Worm (Caenorhabditis elegans) whole organism, L4 larva: ENCODE results near the gene H03A11.13.

Experiments
- D1046.2 ChIP-seq: fragments of 200-800 bp; sonication (Bioruptor generic); IDR thresholded peaks from 2 replicates; pipeline ENCODE4 v1.3.6; 2022; ENCODE audit warnings: missing genetic modification characterization, missing compliant biosample characterization
- F26F4.8 ChIP-seq: fragments of 200-800 bp; sonication (Bioruptor generic); conservative IDR thresholded peaks from 2 replicates; pipeline ENCODE4 v1.3.6; 2022; ENCODE audit warnings: missing genetic modification characterization, missing compliant biosample characterization
- F44E2.7 ChIP-seq: fragments of 200-800 bp; sonication (Bioruptor generic); IDR thresholded peaks from 2 replicates; pipeline ENCODE4 v2.1.2; 2022; ENCODE audit warnings: missing genetic modification characterization, missing compliant biosample characterization
- Y48G9A.11 ChIP-seq: fragments of 200-800 bp; sonication (Bioruptor generic); IDR thresholded peaks from 2 replicates; pipeline ENCODE4 v1.3.6; 2022; ENCODE audit warnings: missing genetic modification reagents, missing genetic modification characterization, missing compliant biosample characterization
- Y5F2A.4 ChIP-seq: fragments of 200-800 bp; sonication (Bioruptor generic); optimal IDR thresholded peaks from 2 replicates; lab custom pipeline; 2018; ENCODE audit warnings: mild to moderate bottlenecking, missing genetic modification characterization, missing compliant biosample characterization
- ZK337.2 ChIP-seq: fragments of 200-800 bp; sonication (Bioruptor generic); IDR thresholded peaks from 2 replicates; pipeline ENCODE4 v1.3.6; 2022; ENCODE audit warnings: missing genetic modification reagents, missing genetic modification characterization, missing compliant biosample characterization
- ama-1 ChIP-seq: fragments of 150-350 bp; optimal IDR thresholded peaks from 2 replicates; lab custom pipeline; 2014; ENCODE audit warnings: inconsistent platforms, mixed read lengths
- attf-4 ChIP-seq: sonication (generic microtip); optimal IDR thresholded peaks from 3 replicates; lab custom pipeline; 2017; ENCODE audit warnings: missing biosample characterization, missing genetic modification characterization
- ceh-28 ChIP-seq: fragments of 150-350 bp; optimal IDR thresholded peaks from 2 replicates; lab custom pipeline; 2014; ENCODE audit warnings: missing biosample characterization, missing genetic modification reagents, missing genetic modification characterization
- ces-1 ChIP-seq: fragments of 150-350 bp; sonication (generic microtip); optimal IDR thresholded peaks from 4 replicates; lab custom pipeline; 2014; ENCODE audit warnings: missing biosample characterization, missing genetic modification reagents, missing genetic modification characterization
- cey-2 ChIP-seq: sonication (generic microtip); optimal IDR thresholded peaks from 3 replicates; lab custom pipeline; 2017; ENCODE audit warnings: missing genetic modification characterization, mild to moderate bottlenecking, missing compliant biosample characterization, antibody characterized with exemption, borderline replicate concordance; ENCODE audit not compliant: insufficient read depth
- daf-16 ChIP-seq, 3 experiments: sonication (generic microtip); optimal IDR thresholded peaks; 2 replicates each; lab custom pipeline; 2016 to 2017; ENCODE audit warnings: missing genetic modification characterization in 3 of 3, missing genetic modification reagents in 3 of 3, mild to moderate bottlenecking in 2 of 3, missing compliant biosample characterization in 2 of 3, missing biosample characterization in 1 of 3, moderate library complexity in 1 of 3
- daf-19 ChIP-seq: fragments of 200-800 bp; sonication (Bioruptor generic); conservative IDR thresholded peaks from 2 replicates; pipeline ENCODE4 v1.3.6; 2022; ENCODE audit warnings: missing genetic modification characterization, missing compliant biosample characterization
- dmd-8 ChIP-seq: fragments of 200-800 bp; sonication (Bioruptor generic); IDR thresholded peaks from 2 replicates; pipeline ENCODE4 v1.3.6; 2022; ENCODE audit warnings: missing genetic modification characterization, missing compliant biosample characterization
- dmd-9 ChIP-seq: fragments of 200-800 bp; sonication (Bioruptor generic); IDR thresholded peaks from 2 replicates; pipeline ENCODE4 v1.3.6; 2022; ENCODE audit warnings: missing genetic modification reagents, missing genetic modification characterization, missing compliant biosample characterization
- duxl-1 ChIP-seq: sonication (generic microtip); optimal IDR thresholded peaks from 2 replicates; lab custom pipeline; 2016; ENCODE audit warnings: mild to moderate bottlenecking, missing genetic modification characterization, moderate library complexity, missing compliant biosample characterization; ENCODE audit not compliant: poor library complexity
- dve-1 ChIP-seq: sonication (generic microtip); optimal IDR thresholded peaks from 2 replicates; lab custom pipeline; 2017; ENCODE audit warnings: antibody characterized with exemption, mild to moderate bottlenecking, missing genetic modification characterization, missing compliant biosample characterization; ENCODE audit not compliant: insufficient read depth
- egl-27 ChIP-seq: sonication (generic microtip); optimal IDR thresholded peaks from 3 replicates; lab custom pipeline; 2017; ENCODE audit warnings: missing biosample characterization, missing genetic modification reagents, missing genetic modification characterization
- fkh-10 ChIP-seq: fragments of 150-350 bp; optimal IDR thresholded peaks from 2 replicates; lab custom pipeline; 2014; ENCODE audit warnings: missing biosample characterization, missing genetic modification reagents, missing genetic modification characterization
- hlh-11 ChIP-seq: fragments of 200-800 bp; sonication (Bioruptor generic); optimal IDR thresholded peaks from 2 replicates; lab custom pipeline; 2018; ENCODE audit warnings: mild to moderate bottlenecking, missing genetic modification characterization, missing compliant biosample characterization
- hlh-30 ChIP-seq: sonication (generic microtip); optimal IDR thresholded peaks from 2 replicates; lab custom pipeline; 2017; ENCODE audit warnings: antibody characterized with exemption, mild to moderate bottlenecking, missing genetic modification characterization, missing compliant biosample characterization; ENCODE audit not compliant: insufficient read depth
- jun-1 ChIP-seq: fragments of 150-350 bp; optimal IDR thresholded peaks from 2 replicates; lab custom pipeline; 2014; ENCODE audit warnings: missing biosample characterization, missing genetic modification reagents, missing genetic modification characterization
- lim-7 ChIP-seq: fragments of 200-800 bp; sonication (Bioruptor generic); IDR thresholded peaks from 2 replicates; pipeline ENCODE4 v1.3.6; 2022; ENCODE audit warnings: missing genetic modification characterization, missing compliant biosample characterization
- lin-1 ChIP-seq: fragments of 200-800 bp; sonication (Bioruptor generic); IDR thresholded peaks from 2 replicates; pipeline ENCODE4 v1.3.6; 2022; ENCODE audit warnings: missing genetic modification reagents, missing genetic modification characterization, missing compliant biosample characterization
- lin-15B ChIP-seq: fragments of 150-350 bp; sonication (generic microtip); optimal IDR thresholded peaks from 3 replicates; lab custom pipeline; 2014; ENCODE audit warnings: missing biosample characterization, missing genetic modification characterization
- lin-29 ChIP-seq: fragments of 200-800 bp; sonication (Bioruptor generic); IDR thresholded peaks from 2 replicates; pipeline ENCODE4 v1.3.6; 2022; ENCODE audit warnings: missing genetic modification reagents, missing genetic modification characterization, missing compliant biosample characterization
- lin-39 ChIP-seq: fragments of 150-350 bp; optimal IDR thresholded peaks from 2 replicates; lab custom pipeline; 2014; ENCODE audit warnings: missing biosample characterization, missing genetic modification reagents, missing genetic modification characterization
- lir-3 ChIP-seq: sonication (generic microtip); optimal IDR thresholded peaks from 2 replicates; lab custom pipeline; 2016; ENCODE audit warnings: mild to moderate bottlenecking, missing genetic modification characterization, missing compliant biosample characterization
- lsy-2 ChIP-seq, 2 experiments: fragments of 150-350 bp in 1 of 2; sonication (generic microtip) in 1 of 2; optimal IDR thresholded peaks; 2 replicates each; lab custom pipeline; 2014 to 2017; ENCODE audit warnings: missing biosample characterization in 2 of 2, missing genetic modification characterization in 2 of 2
- mdl-1 ChIP-seq, 2 experiments: fragments of 150-350 bp in 1 of 2; sonication (generic microtip) in 1 of 2; optimal IDR thresholded peaks; 2 replicates each; lab custom pipeline; 2014 to 2017; ENCODE audit warnings: missing biosample characterization in 2 of 2, missing genetic modification characterization in 2 of 2
- mdt-29 ChIP-seq: fragments of 200-800 bp; sonication (Bioruptor generic); IDR thresholded peaks from 2 replicates; pipeline ENCODE4 v1.3.6; 2022; ENCODE audit warnings: missing genetic modification reagents, missing genetic modification characterization, missing compliant biosample characterization
- mes-2 ChIP-seq: sonication (generic microtip); optimal IDR thresholded peaks from 2 replicates; lab custom pipeline; 2016; ENCODE audit warnings: missing genotype, mild to moderate bottlenecking, missing genetic modification characterization, missing compliant biosample characterization; ENCODE audit not compliant: poor library complexity, severe bottlenecking
- mxl-3 ChIP-seq: fragments of 200-800 bp; sonication (Bioruptor generic); optimal IDR thresholded peaks from 2 replicates; lab custom pipeline; 2018; ENCODE audit warnings: mild to moderate bottlenecking, missing genetic modification characterization, missing compliant biosample characterization
- nhr-111 ChIP-seq: fragments of 200-800 bp; sonication (Bioruptor generic); optimal IDR thresholded peaks from 2 replicates; lab custom pipeline; 2018; ENCODE audit warnings: mild to moderate bottlenecking, missing genetic modification characterization, missing compliant biosample characterization
- nhr-237 ChIP-seq: sonication (generic microtip); optimal IDR thresholded peaks from 2 replicates; lab custom pipeline; 2017; ENCODE audit warnings: missing biosample characterization, missing genetic modification characterization
- nhr-28 ChIP-seq: fragments of 150-350 bp; optimal IDR thresholded peaks from 2 replicates; lab custom pipeline; 2014; ENCODE audit warnings: missing biosample characterization, missing genetic modification characterization
- nhr-77 ChIP-seq: fragments of 150-350 bp; optimal IDR thresholded peaks from 2 replicates; lab custom pipeline; 2014; ENCODE audit warnings: missing biosample characterization, missing genetic modification characterization
- php-3 ChIP-seq: fragments of 200-800 bp; sonication (Bioruptor generic); IDR thresholded peaks from 2 replicates; pipeline ENCODE4 v1.3.6; 2022; ENCODE audit warnings: missing genetic modification reagents, missing genetic modification characterization, missing compliant biosample characterization
- pqm-1 ChIP-seq: sonication (generic microtip); optimal IDR thresholded peaks from 2 replicates; lab custom pipeline; 2017; ENCODE audit warnings: missing biosample characterization, missing genetic modification characterization
- set-16 ChIP-seq: fragments of 200-800 bp; sonication (Bioruptor generic); IDR thresholded peaks from 2 replicates; pipeline ENCODE4 v1.3.6; 2022; ENCODE audit warnings: missing genetic modification reagents, missing genetic modification characterization, missing compliant biosample characterization
- tag-97 ChIP-seq: fragments of 200-800 bp; sonication (Bioruptor generic); IDR thresholded peaks from 2 replicates; pipeline ENCODE4 v1.3.6; 2022; ENCODE audit warnings: missing genetic modification characterization, missing compliant biosample characterization
- tra-1 ChIP-seq: fragments of 200-800 bp; sonication (Bioruptor generic); IDR thresholded peaks from 2 replicates; pipeline ENCODE4 v1.3.6; 2022; ENCODE audit warnings: missing genetic modification reagents, missing genetic modification characterization, missing compliant biosample characterization
- unc-130 ChIP-seq: sonication (generic microtip); optimal IDR thresholded peaks from 2 replicates; lab custom pipeline; 2016; ENCODE audit warnings: missing genetic modification reagents, missing genetic modification characterization, missing compliant biosample characterization
- unc-39 ChIP-seq: sonication (generic microtip); optimal IDR thresholded peaks from 2 replicates; lab custom pipeline; 2017; ENCODE audit warnings: missing biosample characterization, missing genetic modification characterization
- unc-62 ChIP-seq, 3 experiments: fragments of 150-350 bp in 1 of 3; sonication (generic microtip); optimal IDR thresholded peaks in 2 of 3; peaks in 1 of 3; 1 replicate in 1 of 3; 2 replicates in 2 of 3; lab custom pipeline; 2014 to 2017; ENCODE audit warnings: missing biosample characterization in 3 of 3, missing genetic modification characterization in 3 of 3, missing genetic modification reagents in 3 of 3, missing genotype in 1 of 3
- zag-1 ChIP-seq: fragments of 150-350 bp; optimal IDR thresholded peaks from 2 replicates; lab custom pipeline; 2014; ENCODE audit warnings: missing biosample characterization, missing genetic modification characterization
- zfp-2 ChIP-seq: sonication (generic microtip); optimal IDR thresholded peaks from 2 replicates; lab custom pipeline; 2016; ENCODE audit warnings: mild to moderate bottlenecking, missing genetic modification characterization, missing compliant biosample characterization
- zip-2 ChIP-seq: fragments of 150-350 bp; optimal IDR thresholded peaks from 2 replicates; lab custom pipeline; 2014; ENCODE audit warnings: missing biosample characterization, missing genetic modification characterization

The H03A11.13 gene

DNA sequence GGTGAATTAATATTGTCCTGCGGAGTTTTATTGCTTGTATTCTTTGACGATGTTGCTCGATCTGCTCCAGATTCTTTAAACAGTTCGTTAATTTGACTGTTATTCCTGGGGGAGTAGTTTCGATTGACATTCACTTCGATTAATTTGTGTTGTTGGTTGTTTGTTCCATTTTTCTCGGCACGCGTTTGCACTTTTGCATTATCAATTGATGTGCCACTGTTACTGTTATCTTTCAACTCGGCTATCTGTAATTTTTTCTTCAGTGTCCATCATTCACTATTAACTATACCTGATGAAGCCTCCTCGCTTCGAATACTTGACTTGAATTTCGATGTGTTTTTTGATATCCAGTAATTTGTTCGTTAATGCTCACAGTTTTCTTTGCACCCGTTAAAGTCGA is 16.1 kb upstream of the H03A11.13 start:
- peak; percentile 16 for TF ChIP-seq dve-1 (tag; lab: Kevin White, UChicago)
- no peak for TF ChIP-seq daf-16 (GFP tag; optimal IDR thresholded peaks at IDR 0.05; lab: Kevin White, UChicago)
- TF ChIP-seq daf-16 (tag; optimal IDR thresholded peaks at IDR 0.05; lab: Kevin White, UChicago), result peak; percentile 71
- no peak for TF ChIP-seq daf-19 (GFP tag; lab: Robert Waterston, UW)
- no peak for TF ChIP-seq php-3 (GFP tag; lab: Robert Waterston, UW)
- peak; percentile 55 for TF ChIP-seq nhr-28 (tag; lab: Kevin White, UChicago)
- TF ChIP-seq fkh-10 (GFP tag; lab: Kevin White, UChicago), result no peak
- peak; percentile 73 for TF ChIP-seq pqm-1 (tag; lab: Kevin White, UChicago)
- peak; percentile 4 for TF ChIP-seq hlh-11 (tag; lab: Kevin White, UChicago)
- no peak for TF ChIP-seq jun-1
- TF ChIP-seq, all 104 proteins: peak for 5

DNA sequence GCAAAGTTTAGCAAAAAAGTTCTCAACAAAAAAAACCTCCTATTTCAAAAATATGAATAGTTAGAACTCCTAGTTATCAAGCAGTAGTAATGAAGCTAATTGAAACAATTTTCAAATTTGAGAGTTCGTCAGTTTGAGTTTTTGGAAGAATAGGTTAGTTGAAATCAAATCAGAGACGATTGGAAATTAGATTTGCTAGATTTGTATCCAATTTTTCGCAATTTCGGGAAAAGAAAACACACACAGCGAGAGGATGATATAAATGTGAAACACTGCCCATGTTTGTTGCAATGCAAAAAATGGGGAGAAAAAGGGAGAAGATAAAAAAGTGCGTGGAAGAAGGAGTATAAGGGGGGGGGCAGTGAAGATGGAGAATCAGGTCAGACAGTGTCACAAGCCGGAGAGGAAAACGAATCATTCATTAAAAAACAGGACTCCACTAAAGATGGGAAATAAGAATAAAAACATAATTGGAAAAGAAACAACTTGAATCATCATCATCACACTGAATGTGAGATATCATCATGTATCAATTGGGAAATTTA is 12.2 kb upstream of the H03A11.13 start:
- TF ChIP-seq mes-2, result no peak
- no peak for TF ChIP-seq dmd-9 (GFP tag; lab: Robert Waterston, UW)
- TF ChIP-seq nhr-77 (tag; lab: Kevin White, UChicago), result no peak
- peak in 1 of 2 experiments; percentile 35 for TF ChIP-seq unc-62 (GFP tag; optimal IDR thresholded peaks at IDR 0.05 in 1 of 2; lab: Kevin White, UChicago)
- TF ChIP-seq unc-62 (tag; optimal IDR thresholded peaks at IDR 0.05; lab: Kevin White, UChicago), result no peak
- no peak for TF ChIP-seq set-16
- TF ChIP-seq hlh-11 (tag; lab: Kevin White, UChicago), result peak; percentile 31
- no peak for TF ChIP-seq lin-39
- TF ChIP-seq Y5F2A.4 (GFP tag; lab: Kevin White, UChicago), result no peak
- TF ChIP-seq unc-130 (GFP tag; lab: Kevin White, UChicago), result no peak
- TF ChIP-seq zfp-2 (tag; lab: Kevin White, UChicago), result no peak
- TF ChIP-seq dmd-8, result no peak
- no peak for TF ChIP-seq egl-27
- TF ChIP-seq nhr-111 (GFP tag; lab: Kevin White, UChicago), result no peak
- no peak for TF ChIP-seq F26F4.8 (GFP tag; lab: Robert Waterston, UW)
- no peak for TF ChIP-seq D1046.2 (GFP tag; lab: Robert Waterston, UW)
- TF ChIP-seq tag-97 (GFP tag; lab: Robert Waterston, UW), result no peak
- TF ChIP-seq lin-15B (tag; lab: Kevin White, UChicago), result no peak
- TF ChIP-seq zip-2 (tag; lab: Kevin White, UChicago), result no peak
- no peak for TF ChIP-seq ZK337.2 (GFP tag; lab: Robert Waterston, UW)
- TF ChIP-seq mxl-3 (GFP tag; lab: Kevin White, UChicago), result peak; percentile 49
- TF ChIP-seq lsy-2 (tag; optimal IDR thresholded peaks at IDR 0.05; lab: Kevin White, UChicago), result peak in 1 of 2 experiments; percentile 11
- TF ChIP-seq unc-39 (tag; lab: Kevin White, UChicago), result no peak
- TF ChIP-seq pqm-1 (tag; lab: Kevin White, UChicago), result no peak
- TF ChIP-seq lir-3 (tag; lab: Kevin White, UChicago), result no peak
- no peak for TF ChIP-seq mdl-1 (tag; optimal IDR thresholded peaks at IDR 0.05; lab: Kevin White, UChicago)
- TF ChIP-seq Y48G9A.11 (GFP tag; lab: Robert Waterston, UW), result no peak
- peak; percentile 28 for TF ChIP-seq ces-1 (GFP tag; lab: Kevin White, UChicago)
- TF ChIP-seq hlh-30 (tag; lab: Kevin White, UChicago), result peak; percentile 40
- TF ChIP-seq zag-1 (tag; lab: Kevin White, UChicago), result no peak
- no peak for TF ChIP-seq ama-1 (lab: Kevin White, UChicago)

DNA sequence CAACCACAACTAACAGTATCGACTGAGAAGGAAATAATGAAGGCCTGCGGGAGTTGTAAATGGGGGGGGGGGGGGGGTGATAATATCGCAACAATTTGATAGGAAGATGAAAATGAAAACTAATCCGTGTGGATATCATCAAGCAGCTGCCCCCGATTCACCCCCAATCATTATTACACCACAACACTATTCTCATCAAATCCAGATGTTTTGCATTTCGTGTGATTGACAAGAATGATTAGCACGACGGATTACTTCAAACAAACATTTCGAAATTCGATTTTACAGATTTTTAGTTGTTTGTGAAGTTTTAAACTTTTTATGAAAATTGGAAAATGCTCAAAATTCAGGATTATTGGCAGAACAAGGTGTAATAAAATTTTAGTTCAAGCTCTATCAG is 11.1 kb upstream of the H03A11.13 start:
- TF ChIP-seq lin-1 (GFP tag; lab: Robert Waterston, UW) (no peak), D1046.2 (GFP tag; lab: Robert Waterston, UW) (no peak), lin-29 (GFP tag; lab: Robert Waterston, UW) (no peak), tra-1 (GFP tag; lab: Robert Waterston, UW) (no peak), cey-2 (tag; lab: Kevin White, UChicago) (no peak), F44E2.7 (no peak), nhr-237 (tag; lab: Kevin White, UChicago) (no peak), mdt-29 (GFP tag; lab: Robert Waterston, UW) (no peak), attf-4 (tag; lab: Kevin White, UChicago) (no peak), ceh-28 (no peak), lim-7 (no peak), duxl-1 (tag; lab: Kevin White, UChicago) (no peak), lin-39 (no peak), mes-2 (no peak)
